Worm (Caenorhabditis elegans) whole organism, mixed stage, embryonic: ENCODE results near the gene nlp-41.

Source experiments
- M03D4.4 ChIP-seq: sonication (generic microtip); optimal IDR thresholded peaks from 2 replicates; lab custom pipeline; 2017; ENCODE audit warnings: mild to moderate bottlenecking, missing genetic modification characterization, missing compliant biosample characterization
- bed-3 ChIP-seq: fragments of 200-800 bp; sonication (Bioruptor generic); optimal IDR thresholded peaks from 3 replicates; lab custom pipeline; 2018; ENCODE audit warnings: mild to moderate bottlenecking, missing genetic modification characterization, moderate library complexity, missing compliant biosample characterization
- ces-1 ChIP-seq: fragments of 150-350 bp; optimal IDR thresholded peaks from 2 replicates; lab custom pipeline; 2014; ENCODE audit warnings: missing biosample characterization, missing genetic modification reagents, missing genetic modification characterization
- cnd-1 ChIP-seq: fragments of 200-800 bp; sonication (Bioruptor generic); optimal IDR thresholded peaks from 2 replicates; lab custom pipeline; 2018; ENCODE audit warnings: mild to moderate bottlenecking, missing genetic modification characterization, missing compliant biosample characterization
- lsy-2 ChIP-seq: fragments of 150-350 bp; optimal IDR thresholded peaks from 2 replicates; lab custom pipeline; 2014; ENCODE audit warnings: missing biosample characterization, missing genetic modification characterization
- nhr-237 ChIP-seq: fragments of 150-350 bp; optimal IDR thresholded peaks from 2 replicates; lab custom pipeline; 2014; ENCODE audit warnings: missing biosample characterization, missing genetic modification characterization
- nhr-28 ChIP-seq: fragments of 150-350 bp; optimal IDR thresholded peaks from 2 replicates; lab custom pipeline; 2014; ENCODE audit warnings: missing biosample characterization, missing genetic modification characterization
- pha-4 ChIP-seq: fragments of 150-350 bp; optimal IDR thresholded peaks from 2 replicates; lab custom pipeline; 2018; ENCODE audit warnings: missing biosample characterization, missing genetic modification reagents, missing genetic modification characterization
- snpc-4 ChIP-seq: fragments of 150-350 bp; optimal IDR thresholded peaks from 2 replicates; lab custom pipeline; 2014; ENCODE audit warnings: missing biosample characterization, missing genetic modification characterization
- sptf-1 ChIP-seq: sonication (generic microtip); optimal IDR thresholded peaks from 2 replicates; lab custom pipeline; 2017; ENCODE audit warnings: mild to moderate bottlenecking, missing genetic modification characterization, moderate library complexity, missing compliant biosample characterization
- unc-39 ChIP-seq: fragments of 150-350 bp; optimal IDR thresholded peaks from 2 replicates; lab custom pipeline; 2014; ENCODE audit warnings: missing biosample characterization, missing genetic modification characterization
- unc-62 ChIP-seq: fragments of 150-350 bp; optimal IDR thresholded peaks from 2 replicates; lab custom pipeline; 2014; ENCODE audit warnings: missing biosample characterization, missing genetic modification reagents, missing genetic modification characterization
- ztf-11 ChIP-seq: fragments of 150-350 bp; optimal IDR thresholded peaks from 2 replicates; lab custom pipeline; 2014; ENCODE audit warnings: missing biosample characterization, missing genetic modification characterization

- TF ChIP-seq ztf-11 (tag; lab: Kevin White, UChicago) = no peak
- no peak for TF ChIP-seq nhr-237 (tag; lab: Kevin White, UChicago)
- TF ChIP-seq unc-39 (tag; lab: Kevin White, UChicago) = no peak
- TF ChIP-seq sptf-1 = no peak
- no peak for TF ChIP-seq M03D4.4 (tag; lab: Kevin White, UChicago)
- TF ChIP-seq nhr-28 (tag; lab: Kevin White, UChicago) = no peak
- no peak for TF ChIP-seq snpc-4 (tag; lab: Kevin White, UChicago)
- TF ChIP-seq unc-62 (GFP tag; lab: Kevin White, UChicago) = no peak
- TF ChIP-seq lsy-2 = no peak
- TF ChIP-seq bed-3 (GFP tag; lab: Kevin White, UChicago) = no peak
- no peak for TF ChIP-seq ces-1 (GFP tag; lab: Kevin White, UChicago)
- TF ChIP-seq pha-4 (tag; lab: Kevin White, UChicago) = no peak
- no peak for TF ChIP-seq cnd-1 (tag; lab: Kevin White, UChicago)
Observed at ce11 chrII:14599284-14599862, 48.7 kb downstream of the nlp-41 start.
